Worm (Caenorhabditis elegans): ENCODE results near the gene decr-1.2.

DNA sequence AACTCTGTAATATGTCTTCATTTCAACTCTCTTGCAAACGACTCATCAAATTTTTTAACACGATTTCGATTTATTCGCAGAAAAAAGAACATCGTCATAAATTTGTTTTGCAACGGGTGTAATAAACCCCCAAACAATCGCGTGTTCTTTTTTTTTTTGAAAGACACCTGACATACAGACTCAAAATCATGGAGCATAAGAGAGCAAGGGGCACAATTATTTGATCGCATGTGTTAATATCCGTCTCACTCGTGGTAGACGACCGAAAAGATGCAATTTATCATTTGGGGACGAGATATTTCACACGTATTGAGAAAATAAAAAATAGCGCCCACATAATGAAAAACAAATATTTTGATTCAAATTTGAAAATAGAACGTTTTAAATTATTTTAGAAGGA is 49.2 kb upstream of the decr-1.2 start:
- no peak for TF ChIP-seq snpc-4 (tag; optimal IDR thresholded peaks at IDR 0.05)
- no peak for TF ChIP-seq ztf-11 (tag; optimal IDR thresholded peaks at IDR 0.05)
- no peak for TF ChIP-seq nhr-237 (tag; optimal IDR thresholded peaks at IDR 0.05)
- TF ChIP-seq ceh-39 (tag; optimal IDR thresholded peaks at IDR 0.05) = no peak
- no peak for TF ChIP-seq nhr-28 (tag; optimal IDR thresholded peaks at IDR 0.05)
- no peak for TF ChIP-seq bed-3 (GFP tag; optimal IDR thresholded peaks at IDR 0.05)
- TF ChIP-seq lin-13 (tag; optimal IDR thresholded peaks at IDR 0.05) = no peak
- TF ChIP-seq ces-1 (GFP tag; optimal IDR thresholded peaks at IDR 0.05) = no peak
- TF ChIP-seq hlh-1 (tag; optimal IDR thresholded peaks at IDR 0.05) = no peak
- no peak for TF ChIP-seq unc-62 (GFP tag; optimal IDR thresholded peaks at IDR 0.05)
- no peak for TF ChIP-seq blmp-1 (tag; optimal IDR thresholded peaks at IDR 0.05)
- no peak for TF ChIP-seq mep-1 (tag; optimal IDR thresholded peaks at IDR 0.05)

All from whole organism, mixed stage, embryonic.